Worm (Caenorhabditis elegans) whole organism, dauer: Measurements from ENCODE around the gene unc-129.

Source experiments
- unc-62 ChIP-seq: sonication (generic microtip); optimal IDR thresholded peaks from 2 replicates; lab custom pipeline; 2017; ENCODE audit warnings: missing biosample characterization, missing genetic modification reagents, missing genetic modification characterization

Gene unc-129

DNA sequence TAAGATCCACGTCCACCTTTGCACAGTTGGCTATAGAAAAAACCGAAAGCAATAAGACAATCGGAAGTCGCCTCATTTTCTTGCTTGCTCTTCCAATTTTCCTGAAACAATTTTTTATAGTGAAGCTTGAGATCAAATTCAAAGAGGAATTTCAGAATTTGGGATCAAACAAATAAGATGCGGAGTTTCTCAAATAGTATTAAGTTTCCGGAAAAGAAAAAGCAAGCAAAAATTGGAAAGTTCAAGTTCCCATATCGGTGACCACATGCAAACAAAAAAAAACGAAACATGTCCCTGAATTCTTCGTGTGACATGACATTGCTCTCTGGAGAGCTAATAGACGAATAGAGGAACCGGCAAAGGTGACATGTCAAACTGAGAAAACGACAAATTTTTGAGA lies at the start of gene unc-129:
Gene unc-129, minus strand, starts transcription at position 101 of the 400 bp plus-strand sequence.
- TF ChIP-seq unc-62 = no peak

DNA sequence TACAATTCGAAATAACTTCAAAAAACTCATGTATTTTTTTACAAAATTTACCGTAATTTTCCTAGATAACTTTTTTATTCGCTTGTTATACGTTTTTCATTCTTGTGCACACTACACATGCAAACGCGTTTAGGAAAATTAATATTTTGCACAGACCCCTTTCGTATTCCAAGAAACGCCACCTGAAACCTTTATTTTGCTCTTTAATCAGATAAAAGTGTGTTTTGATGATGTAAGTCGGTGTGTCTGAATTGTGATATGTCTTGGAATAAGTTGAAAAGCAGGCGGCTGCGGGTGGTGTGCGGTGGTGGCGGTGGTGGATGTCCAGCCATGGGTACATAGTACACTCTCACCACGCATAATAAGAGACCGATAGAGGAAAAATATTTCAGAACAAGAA lies 48.2 kb upstream of the unc-129 start:
- no peak for TF ChIP-seq unc-62

DNA sequence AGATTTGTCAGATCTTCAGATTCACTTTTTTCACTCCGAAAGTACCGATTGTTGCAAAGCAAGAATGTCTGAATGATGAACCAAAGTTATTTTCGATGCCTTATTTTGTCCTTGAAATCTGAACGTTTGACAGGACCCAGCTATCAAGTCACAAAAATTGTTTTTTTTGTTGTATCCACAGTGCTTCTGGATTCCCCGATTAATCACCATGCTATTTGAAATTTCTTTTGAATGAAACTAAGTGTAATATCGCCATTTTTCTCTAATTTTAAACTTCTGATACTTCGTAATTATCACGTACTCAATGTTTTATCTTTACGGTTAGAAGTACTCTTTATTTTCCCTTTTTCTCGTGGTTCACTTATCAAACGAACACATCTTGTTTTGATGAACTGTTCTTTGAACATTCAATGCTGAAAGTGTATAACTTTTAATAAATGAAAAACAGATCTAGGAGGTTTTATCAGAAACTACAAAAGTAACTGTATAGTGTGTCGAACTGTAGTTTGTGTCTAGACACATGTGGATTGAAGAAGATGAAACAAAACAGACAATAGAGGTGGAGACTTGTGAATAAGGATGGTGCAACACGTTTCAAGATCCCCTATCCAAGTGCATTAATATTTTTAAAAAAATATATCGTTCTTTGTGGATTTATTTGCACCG lies 46.4 kb upstream of the unc-129 start:
- no peak for TF ChIP-seq unc-62

DNA sequence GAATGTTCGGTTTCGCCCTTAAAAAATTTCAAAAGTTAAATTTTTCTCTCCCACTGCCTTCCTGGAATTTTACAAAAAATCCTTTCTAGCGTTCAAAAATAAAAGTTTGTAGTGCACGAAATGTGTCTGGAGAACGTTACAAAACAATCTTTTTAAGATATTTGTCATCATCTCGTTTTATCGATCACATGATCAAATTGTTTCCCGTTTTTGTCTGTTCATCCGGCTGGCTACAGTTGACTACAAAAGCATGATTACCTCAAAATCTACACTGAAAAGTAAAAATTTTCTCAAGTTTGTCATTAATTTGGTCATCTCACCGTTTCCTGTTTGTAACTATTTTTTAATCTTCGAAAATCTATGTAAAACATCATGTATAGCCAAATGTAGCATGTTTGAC lies 45.8 kb upstream of the unc-129 start:
- TF ChIP-seq unc-62 = no peak

DNA sequence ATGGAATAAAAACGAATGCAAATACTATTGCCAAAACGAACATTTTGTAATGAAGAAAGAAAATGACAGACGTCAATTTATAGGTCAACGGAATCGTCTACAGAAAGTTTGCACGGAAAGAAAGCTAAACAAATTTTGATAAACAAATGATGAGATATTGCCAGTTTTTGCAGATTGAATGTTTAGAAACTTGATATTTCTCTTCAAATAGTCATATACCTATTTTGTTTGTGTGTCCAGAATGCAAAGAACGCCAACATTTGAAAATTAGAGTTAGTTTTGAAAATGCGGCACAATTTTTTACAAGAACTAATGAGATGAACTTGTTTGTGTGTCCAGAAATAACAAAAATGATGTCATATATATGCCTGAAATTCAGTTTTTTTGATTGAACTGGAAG lies 40.0 kb upstream of the unc-129 start, which contains the start of gene Y73F4A.1:
Gene Y73F4A.1, minus strand, starts transcription at position 101 of the 400 bp plus-strand sequence.
- TF ChIP-seq unc-62 = no peak

ce11 chrIV:9043224-9043623 lies 38.0 kb upstream of the unc-129 start, which contains the start of gene Y73F4A.2:
TSS of gene Y73F4A.2 (minus strand) at chrIV:9043347.
- no peak for TF ChIP-seq unc-62

DNA sequence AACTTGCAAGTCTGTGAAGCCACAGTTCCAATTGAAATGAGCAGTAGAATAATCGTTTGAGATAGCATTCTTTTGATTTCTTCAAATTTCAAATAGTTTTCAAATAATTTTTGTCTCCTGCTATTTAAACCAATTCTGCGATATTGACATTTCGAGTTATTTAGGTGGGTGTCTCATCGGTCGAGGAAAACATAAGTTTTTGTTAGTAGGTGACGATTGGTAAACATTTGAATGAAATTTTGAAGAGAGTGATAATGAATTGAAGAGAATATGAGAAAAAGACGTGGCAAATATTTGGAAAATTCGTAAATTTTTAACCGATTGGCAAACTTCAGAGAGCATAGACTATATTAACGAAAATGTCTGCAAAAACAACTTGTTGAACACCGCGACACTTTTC lies 35.2 kb upstream of the unc-129 start, which contains the start of gene Y73F4A.3:
Gene Y73F4A.3, minus strand, starts transcription at position 101 of the 400 bp plus-strand sequence.
- no peak for TF ChIP-seq unc-62

ce11 chrIV:9037063-9037462 lies 31.9 kb upstream of the unc-129 start, which contains the start of gene C53D6.7:
TSS of gene C53D6.7 (minus strand) at chrIV:9037163.
- TF ChIP-seq unc-62 = no peak

DNA sequence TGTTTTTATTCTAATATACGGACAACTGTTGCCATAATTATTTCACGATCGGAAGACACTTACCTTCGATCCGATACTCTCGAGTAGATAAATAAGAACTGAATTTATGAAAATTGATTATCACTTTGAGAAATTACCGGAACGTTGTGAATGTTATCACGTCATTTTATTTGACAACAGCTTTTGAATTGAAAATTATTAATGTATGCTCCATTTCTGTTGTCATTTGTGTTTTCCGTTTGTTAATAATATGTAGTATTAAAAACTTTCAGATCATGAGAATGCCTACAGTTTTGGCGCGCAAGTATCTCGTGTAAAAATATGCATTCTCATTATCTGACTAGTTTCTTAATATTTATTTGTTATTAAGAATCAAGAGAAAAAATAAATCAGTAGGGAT lies 29.1 kb upstream of the unc-129 start, which contains the start of gene C53D6.10:
Gene C53D6.10, minus strand, starts transcription at position 101 of the 400 bp plus-strand sequence.
- TF ChIP-seq unc-62 = no peak

ce11 chrIV:9032550-9032949 lies 27.3 kb upstream of the unc-129 start, which contains the start of gene C53D6.6:
TSS of gene C53D6.6 (minus strand) at chrIV:9032667.
- no peak for TF ChIP-seq unc-62

DNA sequence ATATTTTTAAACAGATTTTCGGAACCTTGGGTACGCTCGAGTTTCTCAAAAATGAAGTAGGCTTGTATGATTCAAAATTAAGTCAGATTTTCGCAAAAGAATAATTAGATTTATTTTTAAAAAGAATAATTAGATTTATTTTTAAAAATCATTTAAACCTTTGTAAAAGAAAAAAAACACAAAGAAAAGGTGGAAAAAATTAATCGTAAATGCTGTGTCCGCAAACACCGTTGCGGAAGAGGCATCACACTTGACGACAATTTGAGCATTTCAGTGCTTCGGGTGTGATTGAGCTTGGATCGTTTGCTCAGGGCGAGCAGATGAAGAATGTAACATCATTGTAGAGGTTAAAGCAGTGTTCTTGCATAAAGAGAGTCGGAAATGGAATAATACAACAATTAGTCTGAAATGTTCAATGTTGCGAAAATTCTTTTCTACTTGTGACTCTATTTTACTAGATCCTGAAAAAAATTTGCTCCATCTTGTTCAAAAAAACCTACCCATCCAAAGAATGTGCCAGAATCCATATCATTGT lies 16.1 kb upstream of the unc-129 start:
- TF ChIP-seq unc-62 = no peak

DNA sequence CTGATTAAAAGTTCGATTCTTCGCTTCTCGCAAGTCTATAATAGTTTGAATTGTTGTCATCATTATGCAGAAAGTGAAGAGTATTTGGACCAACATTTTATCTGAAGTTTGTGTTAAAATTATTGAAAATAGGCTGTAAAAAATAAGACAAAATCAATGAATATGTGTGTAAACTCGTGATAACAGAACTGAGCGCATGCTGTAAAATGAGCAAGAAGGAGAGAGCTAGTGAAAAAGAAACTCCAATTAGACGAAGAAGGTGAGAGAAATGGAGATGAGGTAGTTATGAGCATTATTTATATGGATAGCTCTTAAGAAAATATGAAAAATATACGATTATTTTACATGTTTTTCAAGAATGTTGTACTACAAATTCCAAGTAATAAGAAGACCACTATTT lies 15.6 kb upstream of the unc-129 start, which contains the start of gene C53D6.4:
Gene C53D6.4, minus strand, starts transcription at position 101 of the 400 bp plus-strand sequence.
- no peak for TF ChIP-seq unc-62

ce11 chrIV:9016477-9016876 lies 11.3 kb upstream of the unc-129 start, which contains the start of gene acc-2:
TSS of gene acc-2 (plus strand) at chrIV:9016777.
- TF ChIP-seq unc-62 = no peak

DNA sequence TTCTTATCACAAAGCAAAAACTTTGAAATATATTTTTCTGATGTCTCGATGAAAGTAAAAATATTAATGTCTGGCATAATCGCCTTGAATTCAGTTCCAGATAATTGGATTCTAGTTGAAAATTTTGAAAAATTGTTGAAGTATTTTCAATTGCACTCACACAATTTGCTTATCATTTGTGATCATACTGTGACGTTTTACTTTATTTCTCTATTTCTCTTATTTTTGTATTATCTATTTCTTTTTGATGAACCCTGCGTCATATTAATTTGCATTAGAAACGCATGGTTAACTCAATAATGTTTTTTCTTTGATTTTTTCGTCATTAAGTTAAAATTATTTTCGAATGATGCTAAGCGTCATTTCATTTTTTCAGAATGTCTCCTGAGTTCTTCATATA lies 5.0 kb upstream of the unc-129 start, which contains the start of gene C53D6.11:
Gene C53D6.11, plus strand, starts transcription at position 328 of the 400 bp plus-strand sequence.
- no peak for TF ChIP-seq unc-62

- no peak for TF ChIP-seq unc-62
Observed at ce11 chrIV:9007947-9008346, 2.7 kb upstream of the unc-129 start.

DNA sequence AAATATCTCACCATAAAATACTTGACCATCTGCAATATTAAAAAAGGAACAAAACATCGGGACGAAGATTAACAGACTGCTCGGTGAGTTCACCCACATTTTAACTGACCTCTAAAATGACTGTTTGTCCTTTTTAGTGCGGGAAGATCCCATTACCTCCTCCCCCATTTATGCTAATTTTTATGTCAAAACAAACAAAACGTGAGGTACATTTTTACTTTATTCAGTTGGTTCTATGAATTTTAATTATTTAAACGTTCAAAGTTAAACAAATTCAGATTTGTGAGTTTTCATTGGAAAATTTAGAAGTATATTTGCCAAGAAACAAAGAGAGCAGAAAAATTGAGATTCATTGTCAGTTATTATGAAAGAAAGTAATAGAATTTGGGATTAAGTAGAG lies 2.6 kb downstream of the unc-129 start, which contains the start of gene C53D6.8:
Gene C53D6.8, minus strand, starts transcription at position 101 of the 400 bp plus-strand sequence.
- TF ChIP-seq unc-62 = no peak

ce11 chrIV:9001184-9001583 lies 4.0 kb downstream of the unc-129 start:
- TF ChIP-seq unc-62 = no peak

DNA sequence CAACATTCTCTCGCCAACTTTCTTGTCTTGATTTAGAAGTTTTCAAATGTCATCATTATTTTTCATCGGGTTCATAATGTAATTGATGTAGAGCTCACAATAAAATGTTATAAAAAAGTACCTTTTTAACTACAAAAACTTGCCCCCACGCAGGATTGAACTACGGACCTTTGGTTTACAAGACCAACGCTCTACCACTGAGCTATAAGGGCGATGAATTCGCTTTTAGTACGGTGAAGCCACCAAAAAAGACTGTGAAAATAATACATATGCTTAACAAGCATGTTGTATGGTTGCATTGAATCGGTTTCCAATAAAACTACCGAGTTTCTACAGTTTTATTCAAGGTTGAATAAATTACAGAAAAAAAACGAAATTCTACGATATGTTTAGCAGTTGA lies 4.5 kb downstream of the unc-129 start:
- no peak for TF ChIP-seq unc-62
